Worm (Caenorhabditis elegans) whole organism, L2 larva: Measurements from ENCODE around the gene F40G9.5.

Experiments used
- F13H6.1 ChIP-seq: sonication (generic microtip); optimal IDR thresholded peaks from 2 replicates; lab custom pipeline; 2016; ENCODE audit warnings: missing genetic modification characterization, missing compliant biosample characterization
- ZK546.5 ChIP-seq: sonication (generic microtip); optimal IDR thresholded peaks from 2 replicates; lab custom pipeline; 2017; ENCODE audit warnings: missing biosample characterization, missing genetic modification characterization
- alr-1 ChIP-seq: fragments of 150-350 bp; optimal IDR thresholded peaks from 2 replicates; lab custom pipeline; 2014; ENCODE audit warnings: missing biosample characterization, missing genetic modification characterization
- aly-2 ChIP-seq: fragments of 150-350 bp; optimal IDR thresholded peaks from 2 replicates; lab custom pipeline; 2014; ENCODE audit warnings: missing biosample characterization, missing genetic modification characterization
- blmp-1 ChIP-seq: sonication (generic microtip); optimal IDR thresholded peaks from 2 replicates; lab custom pipeline; 2017; ENCODE audit warnings: missing genetic modification characterization, mild to moderate bottlenecking, missing compliant biosample characterization, antibody characterized with exemption, moderate library complexity; ENCODE audit not compliant: insufficient read depth
- ceh-16 ChIP-seq: fragments of 150-350 bp; optimal IDR thresholded peaks from 2 replicates; lab custom pipeline; 2014; ENCODE audit warnings: missing biosample characterization, missing genetic modification characterization
- ceh-82 ChIP-seq: fragments of 150-350 bp; optimal IDR thresholded peaks from 2 replicates; lab custom pipeline; 2014; ENCODE audit warnings: missing biosample characterization, missing genetic modification characterization
- crh-2 ChIP-seq: sonication (generic microtip); optimal IDR thresholded peaks from 2 replicates; lab custom pipeline; 2017; ENCODE audit warnings: missing biosample characterization, missing genetic modification characterization
- dmd-4 ChIP-seq: sonication (generic microtip); optimal IDR thresholded peaks from 2 replicates; lab custom pipeline; 2017; ENCODE audit warnings: missing biosample characterization, missing genetic modification characterization
- egl-27 ChIP-seq: sonication (generic microtip); optimal IDR thresholded peaks from 3 replicates; lab custom pipeline; 2017; ENCODE audit warnings: missing biosample characterization, missing genetic modification reagents, missing genetic modification characterization
- elt-1 ChIP-seq: fragments of 150-350 bp; optimal IDR thresholded peaks from 2 replicates; lab custom pipeline; 2014; ENCODE audit warnings: missing biosample characterization, missing genetic modification characterization
- elt-3 ChIP-seq: sonication (generic microtip); optimal IDR thresholded peaks from 2 replicates; lab custom pipeline; 2017; ENCODE audit warnings: missing biosample characterization, missing genetic modification characterization
- gmeb-1 ChIP-seq: fragments of 150-350 bp; optimal IDR thresholded peaks from 2 replicates; lab custom pipeline; 2014; ENCODE audit warnings: missing biosample characterization, missing genetic modification characterization
- lin-13 ChIP-seq: fragments of 150-350 bp; optimal IDR thresholded peaks from 2 replicates; lab custom pipeline; 2014; ENCODE audit warnings: missing biosample characterization, missing genetic modification reagents, missing genetic modification characterization
- lsy-2 ChIP-seq, 2 experiments: fragments of 150-350 bp in 1 of 2; sonication (generic microtip) in 1 of 2; optimal IDR thresholded peaks; 2 replicates each; lab custom pipeline; 2014 to 2017; ENCODE audit warnings: missing biosample characterization in 2 of 2, missing genetic modification characterization in 2 of 2
- mab-5 ChIP-seq: fragments of 150-350 bp; optimal IDR thresholded peaks from 2 replicates; lab custom pipeline; 2014; ENCODE audit warnings: missing biosample characterization, missing genetic modification characterization
- mbf-1 ChIP-seq: sonication (generic microtip); optimal IDR thresholded peaks from 2 replicates; lab custom pipeline; 2017; ENCODE audit warnings: missing biosample characterization, missing genetic modification characterization
- nhr-10 ChIP-seq: sonication (generic microtip); optimal IDR thresholded peaks from 2 replicates; lab custom pipeline; 2017; ENCODE audit warnings: missing biosample characterization, missing genetic modification characterization
- nhr-21 ChIP-seq: fragments of 150-350 bp; optimal IDR thresholded peaks from 2 replicates; lab custom pipeline; 2014; ENCODE audit warnings: missing biosample characterization, missing genetic modification characterization
- nhr-237 ChIP-seq: fragments of 150-350 bp; optimal IDR thresholded peaks from 2 replicates; lab custom pipeline; 2014; ENCODE audit warnings: missing biosample characterization, missing genetic modification characterization
- nhr-25 ChIP-seq: fragments of 150-350 bp; sonication (generic microtip); optimal IDR thresholded peaks from 3 replicates; lab custom pipeline; 2014; ENCODE audit warnings: missing biosample characterization, missing genetic modification characterization
- peb-1 ChIP-seq: fragments of 150-350 bp; optimal IDR thresholded peaks from 2 replicates; lab custom pipeline; 2014; ENCODE audit warnings: missing biosample characterization, missing genetic modification characterization
- sem-4 ChIP-seq: fragments of 150-350 bp; optimal IDR thresholded peaks from 2 replicates; lab custom pipeline; 2014; ENCODE audit warnings: missing biosample characterization, missing genetic modification reagents, missing genetic modification characterization
- skn-1 ChIP-seq: sonication (generic microtip); optimal IDR thresholded peaks from 2 replicates; lab custom pipeline; 2017; ENCODE audit warnings: missing biosample characterization, missing genetic modification characterization
- sma-3 ChIP-seq: sonication (generic microtip); optimal IDR thresholded peaks from 2 replicates; lab custom pipeline; 2016; ENCODE audit warnings: missing genetic modification reagents, missing genetic modification characterization, missing compliant biosample characterization
- sma-9 ChIP-seq, 2 experiments: fragments of 150-350 bp in 1 of 2; sonication (generic microtip) in 1 of 2; optimal IDR thresholded peaks; 2 replicates each; lab custom pipeline; 2014 to 2016; ENCODE audit warnings: missing genetic modification characterization in 2 of 2, mild to moderate bottlenecking in 1 of 2, missing biosample characterization in 1 of 2, missing compliant biosample characterization in 1 of 2, missing genetic modification reagents in 1 of 2, moderate library complexity in 1 of 2
- unc-39 ChIP-seq: fragments of 150-350 bp; optimal IDR thresholded peaks from 2 replicates; lab custom pipeline; 2014; ENCODE audit warnings: missing biosample characterization, missing genetic modification characterization
- unc-55 ChIP-seq: fragments of 150-350 bp; sonication (generic microtip); optimal IDR thresholded peaks from 3 replicates; lab custom pipeline; 2014; ENCODE audit warnings: missing biosample characterization, missing genetic modification reagents, missing genetic modification characterization
- zag-1 ChIP-seq: fragments of 150-350 bp; optimal IDR thresholded peaks from 2 replicates; lab custom pipeline; 2014; ENCODE audit warnings: missing biosample characterization, missing genetic modification characterization
- ztf-11 ChIP-seq: sonication (generic microtip); optimal IDR thresholded peaks from 2 replicates; lab custom pipeline; 2017; ENCODE audit warnings: missing biosample characterization, missing genetic modification characterization

F40G9.5 gene

ce11 chrIII:191803-192202 is 10.7 kb downstream of the F40G9.5 start, which contains the start of gene sec-20:
Gene sec-20, plus strand, starts transcription at chrIII:192103.
- TF ChIP-seq sma-9 (GFP tag; optimal IDR thresholded peaks at IDR 0.05; lab: Kevin White, UChicago) (no peak), sma-9 (tag; optimal IDR thresholded peaks at IDR 0.05; lab: Kevin White, UChicago) (no peak), lsy-2 (tag; optimal IDR thresholded peaks at IDR 0.05; lab: Kevin White, UChicago) (no peak), ceh-16 (no peak), sma-3 (GFP tag; lab: Kevin White, UChicago) (no peak), unc-55 (GFP tag; lab: Kevin White, UChicago) (no peak), nhr-10 (tag; lab: Kevin White, UChicago) (no peak), zag-1 (tag; lab: Kevin White, UChicago) (no peak), lin-13 (GFP tag; lab: Kevin White, UChicago) (no peak), nhr-237 (tag; lab: Kevin White, UChicago) (no peak), ZK546.5 (tag; lab: Kevin White, UChicago) (no peak), F13H6.1 (tag; lab: Kevin White, UChicago) (no peak), crh-2 (tag; lab: Kevin White, UChicago) (no peak), egl-27 (no peak)

- TF ChIP-seq ceh-82 (tag; lab: Kevin White, UChicago) (no peak), alr-1 (no peak), unc-39 (no peak), nhr-237 (tag; lab: Kevin White, UChicago) (no peak), skn-1 (no peak), mbf-1 (no peak), nhr-25 (no peak), aly-2 (tag; lab: Kevin White, UChicago) (no peak), sem-4 (tag; lab: Kevin White, UChicago) (no peak), lsy-2 (tag; optimal IDR thresholded peaks at IDR 0.05; lab: Kevin White, UChicago) (no peak), mab-5 (tag; lab: Kevin White, UChicago) (no peak), peb-1 (no peak), elt-1 (tag; lab: Kevin White, UChicago) (no peak)
These were observed 13.1 kb downstream of the F40G9.5 start, which contains the start of gene F40G9.17 for ce11 chrIII:194160-194559. Gene F40G9.17, plus strand, starts transcription at chrIII:194460.

ce11 chrIII:203953-204352 is 22.9 kb downstream of the F40G9.5 start:
- TF ChIP-seq mbf-1, result no peak
- no peak for TF ChIP-seq alr-1
- no peak for TF ChIP-seq egl-27
- TF ChIP-seq skn-1, result no peak
- no peak for TF ChIP-seq elt-3 (tag; lab: Kevin White, UChicago)
- no peak for TF ChIP-seq dmd-4 (tag; lab: Kevin White, UChicago)

- TF ChIP-seq unc-55 (GFP tag; lab: Kevin White, UChicago), result peak; percentile 9
- TF ChIP-seq gmeb-1 (tag; lab: Kevin White, UChicago), result no peak
These were observed 26.0 kb downstream of the F40G9.5 start, which contains the start of gene W10C4.1 for ce11 chrIII:207023-207422. Gene W10C4.1, minus strand, starts transcription at chrIII:207123.

ce11 chrIII:208793-209694 is 28.0 kb downstream of the F40G9.5 start:
- no peak for TF ChIP-seq ztf-11 (tag; lab: Kevin White, UChicago)
- no peak for TF ChIP-seq blmp-1

ce11 chrIII:209695-210091 is 28.6 kb downstream of the F40G9.5 start, which contains the start of gene klp-20:
Gene klp-20, plus strand, starts transcription at chrIII:209992.
- TF ChIP-seq nhr-21 (tag; lab: Kevin White, UChicago) (no peak), F13H6.1 (tag; lab: Kevin White, UChicago) (no peak)
